Fruit fly (Drosophila melanogaster) S2 (cell line): ENCODE results near the gene LeuRS.

Experiments used
- CG8478 ChIP-seq: fragments of >200 bp; optimal IDR thresholded peaks from 2 replicates; lab custom pipeline; 2018
- CTCF ChIP-seq, 2 experiments: fragments of >200 bp; optimal IDR thresholded peaks; 2 replicates each; lab custom pipeline; 2018

- no peak for TF ChIP-seq CTCF (optimal IDR thresholded peaks at IDR 0.05; lab: Kevin White, UChicago)
- TF ChIP-seq CG8478 = no peak
Measured at dm6 chr2L:3483672-3484071, 30.8 kb downstream of the LeuRS start.
